Worm (Caenorhabditis elegans) whole organism, L2 larva: ENCODE measurements around the gene chil-8.

Source experiments
- ama-1 ChIP-seq: fragments of 150-350 bp; optimal IDR thresholded peaks from 2 replicates; lab custom pipeline; 2018; ENCODE audit warnings: inconsistent platforms
- lsy-2 ChIP-seq, 2 experiments: fragments of 150-350 bp in 1 of 2; sonication (generic microtip) in 1 of 2; optimal IDR thresholded peaks; 2 replicates each; lab custom pipeline; 2014 to 2017; ENCODE audit warnings: missing biosample characterization in 2 of 2, missing genetic modification characterization in 2 of 2
- mab-5 ChIP-seq: fragments of 150-350 bp; optimal IDR thresholded peaks from 2 replicates; lab custom pipeline; 2014; ENCODE audit warnings: missing biosample characterization, missing genetic modification characterization
- nhr-11 ChIP-seq: fragments of 150-350 bp; optimal IDR thresholded peaks from 2 replicates; lab custom pipeline; 2014; ENCODE audit warnings: missing biosample characterization, missing genetic modification characterization
- nhr-12 ChIP-seq: fragments of 150-350 bp; optimal IDR thresholded peaks from 2 replicates; lab custom pipeline; 2014; ENCODE audit warnings: missing biosample characterization, missing genetic modification characterization
- snpc-4 ChIP-seq: fragments of 150-350 bp; optimal IDR thresholded peaks from 2 replicates; lab custom pipeline; 2014; ENCODE audit warnings: missing biosample characterization, missing genetic modification characterization

ce11 chrII:9891823-9892222, 19.0 kb upstream of the chil-8 start:
- TF ChIP-seq nhr-12 (tag; lab: Kevin White, UChicago) (no peak), nhr-11 (tag; lab: Kevin White, UChicago) (no peak), lsy-2 (tag; optimal IDR thresholded peaks at IDR 0.05; lab: Kevin White, UChicago) (no peak), ama-1 (lab: Kevin White, UChicago) (no peak), snpc-4 (tag; lab: Kevin White, UChicago) (no peak), mab-5 (tag; lab: Kevin White, UChicago) (no peak)
